Fruit fly (Drosophila melanogaster): ENCODE results near the gene CG11313.

CG11313 gene

DNA sequence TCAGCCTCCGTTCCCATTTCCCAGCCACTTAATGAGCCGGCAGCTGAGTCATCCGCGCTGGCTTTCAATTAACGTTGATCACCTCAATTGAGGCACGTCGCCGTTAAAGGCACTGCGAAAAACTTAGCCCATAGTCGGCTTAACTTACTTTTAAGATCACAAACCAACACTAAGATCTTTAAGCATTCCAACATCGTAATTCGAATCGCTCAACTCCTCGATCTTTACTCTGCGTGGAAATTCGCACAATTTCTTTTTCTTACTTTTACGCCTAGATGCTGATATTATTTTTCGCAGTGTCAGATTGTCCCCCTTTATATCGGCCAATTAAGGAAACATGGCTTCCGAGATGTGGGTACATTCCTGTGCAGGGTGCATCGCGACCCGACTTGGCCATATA lies 8.6 kb downstream of the CG11313 start:
- no peak for TF ChIP-seq sv (GFP tag; optimal IDR thresholded peaks at IDR 0.05)
- no peak for TF ChIP-seq psq (GFP tag; optimal IDR thresholded peaks at IDR 0.05)
- no peak for TF ChIP-seq GATAd (GFP tag; optimal IDR thresholded peaks at IDR 0.05)
- TF ChIP-seq ey (GFP tag; optimal IDR thresholded peaks at IDR 0.05): no peak
- TF ChIP-seq HLH106 (tag; optimal IDR thresholded peaks at IDR 0.05): no peak
- no peak for TF ChIP-seq br (GFP tag; optimal IDR thresholded peaks at IDR 0.05)
- TF ChIP-seq CG9705 (GFP tag; optimal IDR thresholded peaks at IDR 0.05): no peak
- TF ChIP-seq pan (optimal IDR thresholded peaks at IDR 0.05): no peak
- no peak for TF ChIP-seq Abd-B (GFP tag; optimal IDR thresholded peaks at IDR 0.05)
- no peak for TF ChIP-seq Mio (GFP tag; optimal IDR thresholded peaks at IDR 0.05)
- TF ChIP-seq foxo (GFP tag; optimal IDR thresholded peaks at IDR 0.05): no peak
- TF ChIP-seq Dfd (GFP tag; optimal IDR thresholded peaks at IDR 0.05): no peak
- no peak for TF ChIP-seq Hr78 (GFP tag; optimal IDR thresholded peaks at IDR 0.05)
- no peak for TF ChIP-seq woc (GFP tag; optimal IDR thresholded peaks at IDR 0.05)
- TF ChIP-seq dmrt93B (GFP tag; optimal IDR thresholded peaks at IDR 0.05): no peak
- no peak for TF ChIP-seq Jra (GFP tag; optimal IDR thresholded peaks at IDR 0.05)
- TF ChIP-seq Vsx2 (GFP tag; optimal IDR thresholded peaks at IDR 0.05; ENCODE audit: partially characterized antibody): no peak
- TF ChIP-seq brk (GFP tag; optimal IDR thresholded peaks at IDR 0.05): no peak
- no peak for TF ChIP-seq dsf (GFP tag; optimal IDR thresholded peaks at IDR 0.05; ENCODE audit: borderline replicate concordance)
- no peak for TF ChIP-seq h (GFP tag; optimal IDR thresholded peaks at IDR 0.05)

DNA sequence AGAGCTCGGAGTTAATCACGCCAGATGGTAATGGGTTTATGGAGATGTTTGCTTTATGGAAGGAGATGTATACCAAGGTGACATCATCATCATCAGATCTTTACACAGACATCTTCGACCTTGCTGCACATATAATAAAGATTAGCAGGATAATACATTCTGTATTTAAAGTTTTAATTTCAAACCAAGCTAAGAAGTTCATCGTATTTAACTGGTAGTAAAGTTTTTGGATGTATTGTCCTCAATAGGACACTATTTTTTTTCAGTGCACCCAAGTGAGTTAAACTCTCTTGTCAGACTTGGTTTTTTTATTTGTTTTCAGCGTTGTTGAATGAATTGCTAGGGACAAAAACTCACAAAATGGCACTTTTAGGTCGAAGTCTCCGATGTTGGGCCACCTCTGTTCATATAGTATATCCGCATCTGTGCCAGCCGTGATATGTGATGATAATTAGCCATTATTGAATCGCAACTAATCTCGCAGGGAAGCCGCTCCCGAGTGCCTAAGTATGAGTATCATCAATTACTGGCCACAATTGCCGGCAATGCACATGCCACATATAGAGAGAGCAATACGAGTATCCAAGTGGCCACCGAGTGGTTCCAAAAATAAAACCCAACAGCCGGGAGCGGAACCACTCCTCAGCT lies 9.6 kb downstream of the CG11313 start:
- TF ChIP-seq psq (GFP tag; optimal IDR thresholded peaks at IDR 0.05) (no peak), CG9705 (GFP tag; optimal IDR thresholded peaks at IDR 0.05) (no peak), lola (GFP tag; optimal IDR thresholded peaks at IDR 0.05) (no peak), fru (GFP tag; optimal IDR thresholded peaks at IDR 0.05) (no peak), dl (GFP tag; optimal IDR thresholded peaks at IDR 0.05; ENCODE audit: insufficient read depth in 1 of 2, partially characterized antibody in 2 of 2) (no peak), woc (GFP tag; optimal IDR thresholded peaks at IDR 0.05) (no peak), sv (GFP tag; optimal IDR thresholded peaks at IDR 0.05) (no peak), foxo (GFP tag; optimal IDR thresholded peaks at IDR 0.05) (no peak), usp (GFP tag; optimal IDR thresholded peaks at IDR 0.05) (no peak), Hnf4 (GFP tag; optimal IDR thresholded peaks at IDR 0.05) (no peak), rgr (GFP tag; optimal IDR thresholded peaks at IDR 0.05) (no peak), pan (optimal IDR thresholded peaks at IDR 0.05) (no peak), CG32264 (GFP tag; optimal IDR thresholded peaks at IDR 0.05) (no peak)

DNA sequence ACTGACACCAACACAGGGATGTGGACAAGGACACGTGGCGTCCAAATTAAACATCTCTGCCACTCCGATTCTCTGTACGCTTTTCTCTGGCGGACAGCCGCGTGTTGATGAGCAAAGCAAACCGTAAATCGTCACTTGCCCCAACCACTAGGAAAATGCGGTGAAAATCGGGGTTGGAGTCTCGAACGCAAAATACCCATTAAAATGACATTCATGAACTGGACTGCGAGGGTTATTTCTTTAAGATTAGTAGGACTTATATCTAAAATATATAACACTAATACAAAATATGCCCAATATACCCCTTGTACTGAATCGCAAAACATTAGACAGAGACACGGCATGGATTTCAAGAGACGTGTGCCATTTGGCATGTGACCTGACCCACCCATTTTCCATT lies 12.5 kb downstream of the CG11313 start:
- TF ChIP-seq usp (GFP tag; optimal IDR thresholded peaks at IDR 0.05): no peak

DNA sequence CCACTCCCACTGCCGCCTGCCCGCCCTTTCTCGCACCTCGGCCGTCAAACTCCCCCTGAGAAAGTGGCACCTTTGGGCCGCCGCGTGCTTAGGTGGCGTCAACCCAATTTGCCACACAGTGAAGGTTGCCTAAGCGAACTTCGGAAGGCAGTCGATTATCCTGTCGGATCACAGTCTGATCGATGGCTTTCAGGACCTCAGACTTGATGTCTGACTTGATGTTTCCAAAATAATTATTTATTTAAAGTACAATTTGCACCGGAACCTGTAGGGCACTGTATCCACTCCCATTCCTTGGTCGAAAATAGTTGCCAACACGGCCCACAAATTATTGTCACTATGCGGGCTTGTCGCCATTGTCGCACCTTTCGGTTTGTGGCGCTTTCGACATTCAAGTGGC lies 16.6 kb downstream of the CG11313 start:
- TF ChIP-seq jim (GFP tag; optimal IDR thresholded peaks at IDR 0.05): no peak
- no peak for TF ChIP-seq foxo (GFP tag; optimal IDR thresholded peaks at IDR 0.05)
- no peak for TF ChIP-seq lola (GFP tag; optimal IDR thresholded peaks at IDR 0.05)
- TF ChIP-seq Dif (GFP tag; optimal IDR thresholded peaks at IDR 0.05; ENCODE audit: partially characterized antibody): no peak
- TF ChIP-seq CG32264 (GFP tag; optimal IDR thresholded peaks at IDR 0.05): no peak
- TF ChIP-seq rgr (GFP tag; optimal IDR thresholded peaks at IDR 0.05): no peak
- TF ChIP-seq Rel (GFP tag; optimal IDR thresholded peaks at IDR 0.05): no peak
- no peak for TF ChIP-seq Rel (tag; optimal IDR thresholded peaks at IDR 0.05)
- TF ChIP-seq dmrt93B (GFP tag; optimal IDR thresholded peaks at IDR 0.05): no peak
- no peak for TF ChIP-seq Hr78 (GFP tag; optimal IDR thresholded peaks at IDR 0.05)
- no peak for TF ChIP-seq Vsx2 (GFP tag; optimal IDR thresholded peaks at IDR 0.05; ENCODE audit: partially characterized antibody)
- no peak for TF ChIP-seq CG9705 (GFP tag; optimal IDR thresholded peaks at IDR 0.05)
- no peak for TF ChIP-seq pan (optimal IDR thresholded peaks at IDR 0.05)
- TF ChIP-seq sv (GFP tag; optimal IDR thresholded peaks at IDR 0.05): no peak
- TF ChIP-seq woc (GFP tag; optimal IDR thresholded peaks at IDR 0.05): no peak
- TF ChIP-seq fru (GFP tag; optimal IDR thresholded peaks at IDR 0.05): no peak
- no peak for TF ChIP-seq Hr83 (GFP tag; optimal IDR thresholded peaks at IDR 0.05; ENCODE audit: poor library complexity, severe bottlenecking)
- TF ChIP-seq brk (GFP tag; optimal IDR thresholded peaks at IDR 0.05): no peak
- TF ChIP-seq dsf (GFP tag; optimal IDR thresholded peaks at IDR 0.05; ENCODE audit: borderline replicate concordance): no peak
- no peak for TF ChIP-seq N (GFP tag; optimal IDR thresholded peaks at IDR 0.05)

Measured in whole organism, wandering third instar larva.